Worm (Caenorhabditis elegans) whole organism, L4 larva: ENCODE data around the gene C27B7.9.

Source experiments
- T20F7.1 ChIP-seq: fragments of 200-800 bp; sonication (Bioruptor generic); optimal IDR thresholded peaks from 2 replicates; lab custom pipeline; 2018; ENCODE audit warnings: mild to moderate bottlenecking, missing genetic modification characterization, missing compliant biosample characterization
- T26A8.4 ChIP-seq: fragments of 200-800 bp; sonication (Bioruptor generic); IDR thresholded peaks from 2 replicates; pipeline ENCODE4 v1.3.6; 2022; ENCODE audit warnings: missing genetic modification characterization, missing compliant biosample characterization
- Y105C5A.15 ChIP-seq: fragments of 200-800 bp; sonication (Bioruptor generic); IDR thresholded peaks from 2 replicates; pipeline ENCODE4 v1.3.6; 2022; ENCODE audit warnings: missing genetic modification characterization, missing compliant biosample characterization
- Y48G9A.11 ChIP-seq: fragments of 200-800 bp; sonication (Bioruptor generic); IDR thresholded peaks from 2 replicates; pipeline ENCODE4 v1.3.6; 2022; ENCODE audit warnings: missing genetic modification reagents, missing genetic modification characterization, missing compliant biosample characterization
- Y75B8A.6 ChIP-seq: fragments of 200-800 bp; sonication (Bioruptor generic); IDR thresholded peaks from 2 replicates; pipeline ENCODE4 v1.3.6; 2022; ENCODE audit warnings: missing genetic modification reagents, missing genetic modification characterization, missing compliant biosample characterization
- aha-1 ChIP-seq: fragments of 150-350 bp; peaks from one replicate; lab custom pipeline; 2014; ENCODE audit warnings: missing biosample characterization, missing genetic modification characterization
- ama-1 ChIP-seq: fragments of 150-350 bp; optimal IDR thresholded peaks from 2 replicates; lab custom pipeline; 2014; ENCODE audit warnings: inconsistent platforms, mixed read lengths
- arid-1 ChIP-seq: fragments of 200-800 bp; sonication (Bioruptor generic); conservative IDR thresholded peaks from 2 replicates; pipeline ENCODE4 v1.3.6; 2022; ENCODE audit warnings: missing genetic modification reagents, missing genetic modification characterization, missing compliant biosample characterization
- ceh-20 ChIP-seq: fragments of 200-800 bp; sonication (Bioruptor generic); IDR thresholded peaks from 2 replicates; pipeline ENCODE4 v1.3.6; 2022; ENCODE audit warnings: missing genetic modification reagents, missing genetic modification characterization, missing compliant biosample characterization
- daf-16 ChIP-seq, 3 experiments: sonication (generic microtip); optimal IDR thresholded peaks; 2 replicates each; lab custom pipeline; 2016 to 2017; ENCODE audit warnings: missing genetic modification characterization in 3 of 3, missing genetic modification reagents in 3 of 3, mild to moderate bottlenecking in 2 of 3, missing compliant biosample characterization in 2 of 3, missing biosample characterization in 1 of 3, moderate library complexity in 1 of 3
- dmd-6 ChIP-seq: fragments of 200-800 bp; sonication (Bioruptor generic); IDR thresholded peaks from 2 replicates; pipeline ENCODE4 v1.3.6; 2022; ENCODE audit warnings: missing genetic modification reagents, missing genetic modification characterization, missing compliant biosample characterization
- dmd-8 ChIP-seq: fragments of 200-800 bp; sonication (Bioruptor generic); IDR thresholded peaks from 2 replicates; pipeline ENCODE4 v1.3.6; 2022; ENCODE audit warnings: missing genetic modification characterization, missing compliant biosample characterization
- dpl-1 ChIP-seq: fragments of 150-350 bp; optimal IDR thresholded peaks from 2 replicates; lab custom pipeline; 2014; ENCODE audit warnings: missing biosample characterization, missing genetic modification reagents, missing genetic modification characterization
- duxl-1 ChIP-seq: sonication (generic microtip); optimal IDR thresholded peaks from 2 replicates; lab custom pipeline; 2016; ENCODE audit warnings: mild to moderate bottlenecking, missing genetic modification characterization, moderate library complexity, missing compliant biosample characterization; ENCODE audit not compliant: poor library complexity
- dve-1 ChIP-seq: sonication (generic microtip); optimal IDR thresholded peaks from 2 replicates; lab custom pipeline; 2017; ENCODE audit warnings: antibody characterized with exemption, mild to moderate bottlenecking, missing genetic modification characterization, missing compliant biosample characterization; ENCODE audit not compliant: insufficient read depth
- fkh-10 ChIP-seq: fragments of 150-350 bp; optimal IDR thresholded peaks from 2 replicates; lab custom pipeline; 2014; ENCODE audit warnings: missing biosample characterization, missing genetic modification reagents, missing genetic modification characterization
- hif-1 ChIP-seq, 2 experiments: sonication (generic microtip); optimal IDR thresholded peaks; 2 replicates each; lab custom pipeline; 2016 to 2017; ENCODE audit warnings: missing compliant biosample characterization in 2 of 2, missing genetic modification characterization in 2 of 2, missing genetic modification reagents in 2 of 2, missing genotype in 2 of 2, mild to moderate bottlenecking in 1 of 2
- hlh-11 ChIP-seq: fragments of 200-800 bp; sonication (Bioruptor generic); optimal IDR thresholded peaks from 2 replicates; lab custom pipeline; 2018; ENCODE audit warnings: mild to moderate bottlenecking, missing genetic modification characterization, missing compliant biosample characterization
- hlh-30 ChIP-seq: sonication (generic microtip); optimal IDR thresholded peaks from 2 replicates; lab custom pipeline; 2017; ENCODE audit warnings: antibody characterized with exemption, mild to moderate bottlenecking, missing genetic modification characterization, missing compliant biosample characterization; ENCODE audit not compliant: insufficient read depth
- jun-1 ChIP-seq: fragments of 150-350 bp; optimal IDR thresholded peaks from 2 replicates; lab custom pipeline; 2014; ENCODE audit warnings: missing biosample characterization, missing genetic modification reagents, missing genetic modification characterization
- lin-13 ChIP-seq: fragments of 150-350 bp; optimal IDR thresholded peaks from 2 replicates; lab custom pipeline; 2014; ENCODE audit warnings: missing biosample characterization, missing genetic modification reagents, missing genetic modification characterization
- lin-15B ChIP-seq: fragments of 150-350 bp; sonication (generic microtip); optimal IDR thresholded peaks from 3 replicates; lab custom pipeline; 2014; ENCODE audit warnings: missing biosample characterization, missing genetic modification characterization
- lin-38 ChIP-seq: fragments of 200-800 bp; sonication (Bioruptor generic); IDR thresholded peaks from 2 replicates; pipeline ENCODE4 v1.3.6; 2022; ENCODE audit warnings: missing genetic modification reagents, missing genetic modification characterization, missing compliant biosample characterization
- lsy-2 ChIP-seq, 2 experiments: fragments of 150-350 bp in 1 of 2; sonication (generic microtip) in 1 of 2; optimal IDR thresholded peaks; 2 replicates each; lab custom pipeline; 2014 to 2017; ENCODE audit warnings: missing biosample characterization in 2 of 2, missing genetic modification characterization in 2 of 2
- mep-1 ChIP-seq: fragments of 150-350 bp; sonication (generic microtip); optimal IDR thresholded peaks from 3 replicates; lab custom pipeline; 2014; ENCODE audit warnings: missing biosample characterization, missing genetic modification characterization
- mes-2 ChIP-seq: sonication (generic microtip); optimal IDR thresholded peaks from 2 replicates; lab custom pipeline; 2016; ENCODE audit warnings: missing genotype, mild to moderate bottlenecking, missing genetic modification characterization, missing compliant biosample characterization; ENCODE audit not compliant: poor library complexity, severe bottlenecking
- nhr-102 ChIP-seq: sonication (generic microtip); optimal IDR thresholded peaks from 2 replicates; lab custom pipeline; 2016; ENCODE audit warnings: mild to moderate bottlenecking, missing genetic modification characterization, moderate library complexity, missing compliant biosample characterization
- nhr-11 ChIP-seq: fragments of 150-350 bp; optimal IDR thresholded peaks from 2 replicates; lab custom pipeline; 2014; ENCODE audit warnings: missing biosample characterization, missing genetic modification characterization
- nhr-111 ChIP-seq: fragments of 200-800 bp; sonication (Bioruptor generic); optimal IDR thresholded peaks from 2 replicates; lab custom pipeline; 2018; ENCODE audit warnings: mild to moderate bottlenecking, missing genetic modification characterization, missing compliant biosample characterization
- nhr-237 ChIP-seq: sonication (generic microtip); optimal IDR thresholded peaks from 2 replicates; lab custom pipeline; 2017; ENCODE audit warnings: missing biosample characterization, missing genetic modification characterization
- nhr-28 ChIP-seq: fragments of 150-350 bp; optimal IDR thresholded peaks from 2 replicates; lab custom pipeline; 2014; ENCODE audit warnings: missing biosample characterization, missing genetic modification characterization
- nhr-48 ChIP-seq: sonication (generic microtip); optimal IDR thresholded peaks from 2 replicates; lab custom pipeline; 2016; ENCODE audit warnings: mild to moderate bottlenecking, missing genetic modification characterization, missing compliant biosample characterization
- nhr-6 ChIP-seq: fragments of 150-350 bp; optimal IDR thresholded peaks from 2 replicates; lab custom pipeline; 2014; ENCODE audit warnings: missing biosample characterization, missing genetic modification characterization
- nhr-77 ChIP-seq: fragments of 150-350 bp; optimal IDR thresholded peaks from 2 replicates; lab custom pipeline; 2014; ENCODE audit warnings: missing biosample characterization, missing genetic modification characterization
- pha-4 ChIP-seq, 2 experiments: fragments of 150-350 bp in 1 of 2; fragments of 200-800 bp in 1 of 2; sonication (Bioruptor generic) in 1 of 2; IDR thresholded peaks in 1 of 2; optimal IDR thresholded peaks in 1 of 2; 2 replicates each; pipeline versions ENCODE4 v1.3.6 to Lab custom; 2014 to 2022; ENCODE audit warnings: missing genetic modification characterization in 2 of 2, missing genetic modification reagents in 2 of 2, missing biosample characterization in 1 of 2, missing compliant biosample characterization in 1 of 2
- pqm-1 ChIP-seq: sonication (generic microtip); optimal IDR thresholded peaks from 2 replicates; lab custom pipeline; 2017; ENCODE audit warnings: missing biosample characterization, missing genetic modification characterization
- rbr-2 ChIP-seq: sonication (generic microtip); optimal IDR thresholded peaks from 2 replicates; lab custom pipeline; 2016; ENCODE audit warnings: missing genotype, missing genetic modification characterization, missing compliant biosample characterization
- unc-130 ChIP-seq: sonication (generic microtip); optimal IDR thresholded peaks from 2 replicates; lab custom pipeline; 2016; ENCODE audit warnings: missing genetic modification reagents, missing genetic modification characterization, missing compliant biosample characterization
- zfp-2 ChIP-seq: sonication (generic microtip); optimal IDR thresholded peaks from 2 replicates; lab custom pipeline; 2016; ENCODE audit warnings: mild to moderate bottlenecking, missing genetic modification characterization, missing compliant biosample characterization
- zip-11 ChIP-seq: fragments of 200-800 bp; sonication (Bioruptor generic); IDR thresholded peaks from 2 replicates; pipeline ENCODE4 v1.3.6; 2022; ENCODE audit warnings: missing genetic modification characterization, missing compliant biosample characterization
- ztf-11 ChIP-seq: fragments of 150-350 bp; optimal IDR thresholded peaks from 2 replicates; lab custom pipeline; 2014; ENCODE audit warnings: missing biosample characterization, missing genetic modification characterization
- ztf-7 ChIP-seq: fragments of 150-350 bp; optimal IDR thresholded peaks from 2 replicates; lab custom pipeline; 2014; ENCODE audit warnings: missing biosample characterization, missing genetic modification characterization

Gene C27B7.9

ce11 chrIV:8901346-8901745, 14.6 kb downstream of the C27B7.9 start, which contains the start of gene C27B7.5:
Gene C27B7.5, plus strand, starts transcription at chrIV:8901646.
- TF ChIP-seq dmd-6 (GFP tag; lab: Robert Waterston, UW) (no peak), ztf-7 (no peak), ama-1 (lab: Kevin White, UChicago) (peak; percentile 53), ztf-11 (tag; lab: Kevin White, UChicago) (no peak)

ce11 chrIV:8893746-8894145, 22.2 kb downstream of the C27B7.9 start, which contains the start of gene rad-54.L2:
Gene rad-54.L2, plus strand, starts transcription at chrIV:8894077.
- peak; percentile 1 for TF ChIP-seq fkh-10 (GFP tag; lab: Kevin White, UChicago)
- TF ChIP-seq ama-1 (lab: Kevin White, UChicago), result peak; percentile 72
- TF ChIP-seq zfp-2 (tag; lab: Kevin White, UChicago), result no peak
- TF ChIP-seq hif-1 (tag; optimal IDR thresholded peaks at IDR 0.05; lab: Kevin White, UChicago), result peak in 1 of 2 experiments; percentile 26
- TF ChIP-seq ztf-7, result peak; percentile 5
- TF ChIP-seq zip-11 (GFP tag; lab: Robert Waterston, UW), result no peak
- peak; percentile 81 for TF ChIP-seq dve-1 (tag; lab: Kevin White, UChicago)
- peak; percentile 95 for TF ChIP-seq hlh-30 (tag; lab: Kevin White, UChicago)
- TF ChIP-seq dmd-6 (GFP tag; lab: Robert Waterston, UW), result peak; percentile 41; the same call in 1 of the 2 replicates
- TF ChIP-seq ceh-20 (GFP tag; lab: Robert Waterston, UW), result no peak
- TF ChIP-seq nhr-111 (GFP tag; lab: Kevin White, UChicago), result no peak
- no peak for TF ChIP-seq jun-1 (tag; lab: Kevin White, UChicago)
- TF ChIP-seq nhr-28, result peak; percentile 59
- TF ChIP-seq pqm-1 (tag; lab: Kevin White, UChicago), result peak; percentile 12
- peak; percentile 24 for TF ChIP-seq unc-130 (GFP tag; lab: Kevin White, UChicago)
- TF ChIP-seq T20F7.1, result peak; percentile 77
- TF ChIP-seq rbr-2 (tag; lab: Kevin White, UChicago), result peak; percentile 60
- TF ChIP-seq nhr-102, result peak; percentile 32
- TF ChIP-seq nhr-48 (tag; lab: Kevin White, UChicago), result peak; percentile 35
- TF ChIP-seq dpl-1 (GFP tag; lab: Kevin White, UChicago), result peak; percentile 59
- TF ChIP-seq duxl-1 (tag; lab: Kevin White, UChicago), result no peak
- peak; percentile 87 for TF ChIP-seq lin-38 (GFP tag; lab: Robert Waterston, UW)
- TF ChIP-seq nhr-77, result peak; percentile 46
- peak in 1 of 2 experiments; percentile 24 for TF ChIP-seq daf-16 (GFP tag; optimal IDR thresholded peaks at IDR 0.05; lab: Kevin White, UChicago)
- TF ChIP-seq daf-16 (tag; optimal IDR thresholded peaks at IDR 0.05; lab: Kevin White, UChicago), result peak; percentile 88
- TF ChIP-seq lsy-2 (tag; optimal IDR thresholded peaks at IDR 0.05; lab: Kevin White, UChicago), result peak in 1 of 2 experiments; percentile 82
- peak; percentile 52 for TF ChIP-seq nhr-6
- peak; percentile 66 for TF ChIP-seq hlh-11
- peak; percentile 53; the same call in 1 of the 2 replicates for TF ChIP-seq arid-1
- no peak for TF ChIP-seq Y105C5A.15
- peak; percentile 79 for TF ChIP-seq mes-2 (tag; lab: Kevin White, UChicago)
- TF ChIP-seq Y75B8A.6, result no peak
- TF ChIP-seq nhr-11 (tag; lab: Kevin White, UChicago), result peak; percentile 8
- peak; percentile 76 for TF ChIP-seq mep-1 (tag; lab: Kevin White, UChicago)
- peak; percentile 4 for TF ChIP-seq lin-13
- TF ChIP-seq lin-15B, result peak; percentile 15
- peak; percentile 50; the same call in 1 of the 2 replicates for TF ChIP-seq pha-4 (GFP tag; IDR thresholded peaks at IDR 0.05; lab: Robert Waterston, UW)
- TF ChIP-seq pha-4 (tag; optimal IDR thresholded peaks at IDR 0.05; lab: Kevin White, UChicago), result peak; percentile 97
- TF ChIP-seq, all 104 proteins: peak for 28

- TF ChIP-seq T26A8.4 (GFP tag; lab: Robert Waterston, UW) (0 out of 2 replicates have a peak, but pooled peaks have one; percentile 25), dmd-8 (0 out of 2 replicates have a peak, but pooled peaks have one; percentile 30), aha-1 (tag; lab: Kevin White, UChicago) (peak; percentile 43), nhr-237 (tag; lab: Kevin White, UChicago) (no peak), Y48G9A.11 (GFP tag; lab: Robert Waterston, UW) (peak; percentile 46; the same call in 1 of the 2 replicates)
Measured at ce11 chrIV:8892558-8892957, 23.4 kb downstream of the C27B7.9 start, which contains the start of gene C27B7.2. Gene C27B7.2, plus strand, starts transcription at chrIV:8892858.
